Fruit fly (Drosophila melanogaster): Measurements from ENCODE around the gene aus.

The aus gene

DNA sequence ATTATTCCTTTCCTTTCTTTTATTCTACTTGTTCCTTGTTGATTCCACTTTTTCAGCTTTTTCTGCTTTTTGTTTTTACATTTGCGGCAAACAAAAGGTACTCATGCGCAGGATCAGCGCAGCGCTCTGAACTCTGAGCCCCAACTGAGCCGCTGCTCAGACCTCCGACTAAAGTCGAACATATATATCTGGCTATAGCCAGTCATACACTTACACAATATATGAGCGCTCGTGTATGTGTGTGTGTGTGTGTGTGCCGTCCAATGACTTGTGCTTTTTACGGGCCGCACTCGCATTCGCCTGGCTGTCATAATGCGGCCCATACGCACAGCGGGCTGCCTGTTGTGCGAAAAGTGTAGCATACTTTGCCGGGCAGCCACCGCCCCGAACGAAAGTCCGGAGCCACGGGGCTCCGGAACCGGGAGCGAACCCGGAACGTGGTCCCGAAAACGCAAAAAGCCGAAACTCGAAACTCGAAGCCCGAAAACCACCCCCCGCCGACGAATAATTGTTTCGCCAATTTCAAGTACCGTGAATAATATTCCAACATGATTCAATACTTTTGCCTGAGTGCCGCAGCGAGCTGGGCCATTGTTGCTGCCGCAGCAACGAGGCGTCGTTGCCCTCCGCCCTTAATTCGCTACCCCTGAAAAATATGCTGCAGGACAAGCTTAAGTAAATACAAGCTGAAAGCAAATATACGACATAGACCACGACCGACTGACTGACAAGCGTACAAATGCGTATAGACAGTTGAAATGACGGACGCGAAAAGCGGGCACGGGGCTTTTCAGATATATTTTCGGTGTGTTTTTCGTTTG, 9.7 kb downstream of the aus start:
- TF ChIP-seq Myc (optimal IDR thresholded peaks at IDR 0.05) (no peak), Sin3A (optimal IDR thresholded peaks at IDR 0.05) (no peak), insv (optimal IDR thresholded peaks at IDR 0.05) (no peak), ttk (optimal IDR thresholded peaks at IDR 0.05) (no peak), h (optimal IDR thresholded peaks at IDR 0.05) (no peak), psq (optimal IDR thresholded peaks at IDR 0.05) (no peak)

DNA sequence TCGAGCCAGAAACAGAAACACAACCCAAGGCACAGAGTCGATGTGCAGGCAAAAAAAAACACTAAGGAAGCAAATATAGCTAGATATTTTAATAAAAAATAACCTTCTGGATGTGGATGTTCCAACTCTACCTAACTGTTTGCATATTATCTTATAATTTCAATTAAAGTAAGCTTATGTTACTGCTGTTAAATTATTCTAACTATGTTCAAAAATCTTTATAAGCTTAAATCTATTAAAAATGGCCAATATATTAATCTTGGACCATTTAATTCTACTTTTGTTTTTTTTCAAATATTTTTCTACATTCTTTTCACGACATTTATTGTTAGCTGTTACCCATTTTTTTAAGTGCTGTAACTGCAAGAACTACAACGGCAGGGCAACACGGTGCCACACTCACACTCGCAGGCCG, 10.4 kb downstream of the aus start:
- no peak for TF ChIP-seq insv (optimal IDR thresholded peaks at IDR 0.05)
- no peak for TF ChIP-seq Myc (optimal IDR thresholded peaks at IDR 0.05)
- no peak for TF ChIP-seq Sin3A (optimal IDR thresholded peaks at IDR 0.05)

DNA sequence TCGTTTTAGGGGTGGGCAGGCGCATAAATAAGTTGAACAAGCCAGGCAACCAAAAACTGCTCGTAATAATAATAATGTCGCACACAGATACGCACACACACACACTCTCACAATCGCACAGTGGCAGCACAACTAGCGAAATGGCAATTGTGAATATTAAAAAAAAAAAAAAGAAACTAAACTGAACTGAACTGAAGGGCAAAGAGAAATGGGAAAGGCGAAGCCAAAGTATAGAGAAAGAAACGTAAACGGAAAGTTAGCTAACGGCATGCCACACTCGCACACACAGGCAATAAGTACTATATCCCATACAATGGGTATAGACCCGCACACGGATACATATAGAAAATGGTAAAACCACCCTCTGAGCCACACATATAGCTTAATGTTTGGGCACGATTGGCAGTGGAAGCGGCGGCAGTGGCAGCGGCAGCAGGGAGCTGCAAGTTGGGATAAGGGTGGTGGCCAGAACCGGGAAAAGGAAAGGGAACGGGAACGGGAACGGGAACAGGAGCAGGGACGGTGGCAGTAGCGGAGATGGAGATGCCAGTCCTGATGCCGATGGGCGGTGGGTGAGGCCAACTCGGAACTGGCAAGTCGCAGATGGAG, 11.0 kb downstream of the aus start:
- no peak for TF ChIP-seq Sin3A (optimal IDR thresholded peaks at IDR 0.05)
- no peak for TF ChIP-seq Myc (optimal IDR thresholded peaks at IDR 0.05)
- TF ChIP-seq ttk (optimal IDR thresholded peaks at IDR 0.05) = no peak
- TF ChIP-seq h (optimal IDR thresholded peaks at IDR 0.05) = no peak
- TF ChIP-seq psq (optimal IDR thresholded peaks at IDR 0.05) = no peak
- no peak for TF ChIP-seq insv (optimal IDR thresholded peaks at IDR 0.05)

DNA sequence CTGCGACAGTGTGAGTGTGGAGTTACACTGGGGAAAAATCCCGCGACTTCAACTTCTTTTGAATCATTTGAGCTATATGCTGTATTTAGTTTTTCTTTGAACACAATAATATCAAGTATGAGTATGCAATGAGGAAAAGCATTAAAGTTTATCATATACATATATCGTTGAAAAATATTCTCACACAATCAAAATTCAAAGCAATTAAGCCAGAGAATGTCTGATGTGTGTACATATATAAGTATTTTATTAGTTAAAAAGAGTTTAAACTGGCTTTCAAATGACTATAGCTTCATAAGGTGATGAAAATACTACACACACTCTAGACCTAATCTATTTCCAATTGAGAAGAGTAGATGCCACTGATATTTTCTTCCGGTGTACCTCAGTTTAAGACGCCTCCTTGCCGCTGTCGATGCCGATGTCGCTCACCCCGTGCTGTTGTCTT, 12.6 kb downstream of the aus start:
- TF ChIP-seq h (optimal IDR thresholded peaks at IDR 0.05) (no peak), Sin3A (optimal IDR thresholded peaks at IDR 0.05) (no peak), ttk (optimal IDR thresholded peaks at IDR 0.05) (no peak), Myc (optimal IDR thresholded peaks at IDR 0.05) (no peak)

DNA sequence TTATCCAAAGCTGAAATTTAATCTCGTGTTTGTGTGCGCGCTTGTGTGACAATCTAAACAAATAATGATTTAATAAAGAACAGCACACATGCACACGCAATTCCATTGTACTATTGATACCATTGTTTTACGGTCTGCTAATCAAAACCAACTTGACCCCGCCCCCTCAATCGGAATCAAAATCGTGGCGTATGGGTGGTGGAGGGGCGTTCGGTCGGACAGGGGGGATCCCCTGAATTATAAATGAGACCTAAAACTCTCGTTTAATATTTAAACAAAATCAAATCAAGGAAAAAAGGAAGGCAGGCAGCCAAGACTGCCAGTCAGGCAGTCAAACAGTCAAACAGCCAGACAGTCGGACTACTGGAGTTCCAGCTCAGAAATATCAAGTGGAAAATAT, 18.2 kb downstream of the aus start:
- TF ChIP-seq psq (optimal IDR thresholded peaks at IDR 0.05) (no peak), insv (optimal IDR thresholded peaks at IDR 0.05) (no peak), h (optimal IDR thresholded peaks at IDR 0.05) (no peak), ttk (optimal IDR thresholded peaks at IDR 0.05) (no peak), Myc (optimal IDR thresholded peaks at IDR 0.05) (no peak), Sin3A (optimal IDR thresholded peaks at IDR 0.05) (no peak)

DNA sequence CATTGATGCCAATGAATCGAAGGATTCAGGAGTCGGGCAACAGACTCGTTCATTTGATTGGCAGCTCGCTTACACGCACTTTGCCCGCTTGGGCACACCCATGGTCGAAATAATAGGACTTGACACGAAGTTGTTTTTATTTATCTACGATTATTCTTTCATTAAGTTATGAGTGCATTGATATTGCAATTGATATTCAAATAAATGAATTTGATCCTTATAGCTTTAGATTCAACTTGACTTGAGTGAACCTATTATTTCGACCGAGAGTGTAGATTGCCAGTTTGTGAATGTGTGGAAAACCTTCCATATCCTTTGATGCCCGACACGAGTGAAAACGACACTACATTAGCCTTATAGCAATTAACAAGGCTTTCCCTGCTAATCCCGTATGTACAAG, 18.9 kb downstream of the aus start:
- TF ChIP-seq h (optimal IDR thresholded peaks at IDR 0.05) (no peak), ttk (optimal IDR thresholded peaks at IDR 0.05) (no peak), psq (optimal IDR thresholded peaks at IDR 0.05) (no peak), Sin3A (optimal IDR thresholded peaks at IDR 0.05) (no peak), insv (optimal IDR thresholded peaks at IDR 0.05) (no peak), Myc (optimal IDR thresholded peaks at IDR 0.05) (no peak)

DNA sequence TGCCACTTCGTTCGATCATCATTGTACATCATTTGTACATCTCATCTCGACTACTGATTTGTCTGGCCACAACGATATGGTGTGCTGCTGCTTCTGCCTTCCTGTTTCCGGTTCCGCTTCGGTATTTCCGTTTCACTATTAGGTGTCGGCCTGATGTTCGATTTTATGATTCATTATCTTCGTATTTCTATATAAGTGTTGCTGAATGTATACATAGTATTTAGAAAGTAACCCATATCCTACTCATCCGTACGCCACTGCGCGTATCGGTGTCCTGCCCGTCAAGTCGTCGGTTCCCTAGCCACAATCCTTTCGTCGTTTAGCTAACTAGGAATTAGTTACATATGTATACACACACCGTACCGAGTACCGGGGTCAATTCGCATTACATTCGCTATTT, 30.3 kb downstream of the aus start:
- TF ChIP-seq insv (optimal IDR thresholded peaks at IDR 0.05) = no peak
- no peak for TF ChIP-seq h (optimal IDR thresholded peaks at IDR 0.05)
- no peak for TF ChIP-seq psq (optimal IDR thresholded peaks at IDR 0.05)
- no peak for TF ChIP-seq Sin3A (optimal IDR thresholded peaks at IDR 0.05)
- no peak for TF ChIP-seq ttk (optimal IDR thresholded peaks at IDR 0.05)
- no peak for TF ChIP-seq Myc (optimal IDR thresholded peaks at IDR 0.05)

DNA sequence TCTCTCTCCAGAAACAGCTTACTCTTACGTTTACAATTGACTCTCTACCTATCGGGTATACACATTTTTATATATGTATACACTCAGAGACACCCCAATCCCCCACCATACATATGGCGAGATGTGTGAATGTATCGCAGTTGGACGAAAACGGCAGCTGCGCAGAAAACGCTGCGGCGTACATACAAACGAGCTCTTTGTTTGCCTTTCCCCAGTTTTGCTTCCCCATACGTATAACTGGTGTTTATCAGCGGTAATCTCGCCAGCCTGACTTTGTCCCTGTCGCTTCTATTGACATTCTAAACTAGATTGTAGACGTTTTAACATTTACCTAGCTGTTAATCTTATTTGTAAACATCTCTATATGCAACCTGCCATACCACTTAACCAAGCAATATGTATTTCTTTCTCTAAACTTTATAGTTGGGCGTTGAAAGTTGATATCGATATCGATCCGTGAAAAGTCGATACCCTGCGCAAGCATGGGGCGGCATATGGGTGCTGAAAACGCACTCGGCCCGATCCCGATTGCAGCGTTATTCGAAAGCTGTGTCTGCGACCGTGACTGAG, 51.9 kb downstream of the aus start:
- TF ChIP-seq h (optimal IDR thresholded peaks at IDR 0.05) = no peak
- no peak for TF ChIP-seq insv (optimal IDR thresholded peaks at IDR 0.05)
- TF ChIP-seq Sin3A (optimal IDR thresholded peaks at IDR 0.05) = no peak
- no peak for TF ChIP-seq psq (optimal IDR thresholded peaks at IDR 0.05)

DNA sequence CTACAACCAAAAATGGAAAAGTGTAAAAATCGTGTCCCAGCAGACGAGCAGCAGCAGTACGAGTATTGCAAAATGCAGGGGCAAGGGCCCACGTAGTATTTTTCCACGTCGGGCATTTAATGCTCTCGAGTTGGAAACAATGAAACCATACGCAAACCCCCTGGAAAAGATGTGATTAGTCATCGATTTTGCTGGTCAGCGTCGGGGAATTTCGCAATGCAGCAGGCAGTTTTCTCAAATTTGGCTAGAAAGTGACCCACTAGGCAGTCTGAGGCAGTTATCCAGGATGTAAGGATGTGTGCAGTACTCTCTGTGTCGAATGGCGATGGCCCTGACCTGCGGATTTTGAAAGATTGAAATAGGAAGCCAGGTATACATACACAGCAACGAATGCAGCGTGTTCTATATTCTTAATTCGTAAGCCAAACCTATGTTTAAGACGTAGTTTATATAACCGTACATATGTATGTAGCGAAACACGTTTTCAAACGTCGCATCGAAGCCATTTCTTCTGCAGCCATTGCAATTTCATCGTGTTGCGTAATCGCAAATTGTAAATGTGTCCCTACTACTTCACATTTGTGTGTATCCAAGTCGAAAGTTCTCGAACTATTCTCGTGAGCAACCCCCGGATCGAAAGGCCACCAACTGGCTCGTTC, 52.5 kb downstream of the aus start:
- TF ChIP-seq insv (optimal IDR thresholded peaks at IDR 0.05) = no peak
- no peak for TF ChIP-seq Myc (optimal IDR thresholded peaks at IDR 0.05)
- TF ChIP-seq ttk (optimal IDR thresholded peaks at IDR 0.05) = no peak
- TF ChIP-seq psq (optimal IDR thresholded peaks at IDR 0.05) = no peak
- TF ChIP-seq Sin3A (optimal IDR thresholded peaks at IDR 0.05) = no peak
- TF ChIP-seq h (optimal IDR thresholded peaks at IDR 0.05) = no peak

DNA sequence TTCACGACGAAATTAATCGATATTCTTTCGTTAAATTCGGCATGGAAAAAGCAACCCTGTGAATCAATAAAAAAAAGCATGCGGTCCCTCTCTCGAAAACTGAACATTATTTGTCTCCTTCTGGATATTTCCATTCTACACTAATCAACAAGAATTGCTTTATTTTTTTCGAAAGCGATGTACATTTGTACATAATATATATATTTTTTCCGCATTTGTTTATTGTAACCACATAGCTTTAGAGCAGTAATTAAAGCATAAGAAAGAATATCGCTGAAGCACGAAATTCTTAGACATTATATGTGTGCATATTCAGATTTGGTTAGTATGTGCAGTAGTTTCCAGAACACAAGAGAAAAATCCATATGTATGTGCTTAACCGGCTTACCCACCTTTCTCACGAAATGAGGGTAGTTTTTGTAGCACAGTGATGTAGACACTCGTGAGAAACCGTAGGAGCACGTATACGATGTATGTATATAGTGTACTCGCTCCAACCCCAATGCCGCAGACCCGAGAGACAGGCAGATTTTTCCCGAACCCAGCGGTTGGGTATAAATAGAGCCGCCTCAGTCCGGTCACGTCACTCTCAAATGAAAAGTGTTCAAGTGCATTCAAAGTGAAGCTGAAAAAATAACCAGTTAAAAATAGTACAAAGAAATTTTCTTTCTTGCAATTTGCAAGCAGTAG, 53.2 kb downstream of the aus start:
- TF ChIP-seq ttk (optimal IDR thresholded peaks at IDR 0.05) = no peak
- TF ChIP-seq h (optimal IDR thresholded peaks at IDR 0.05) = no peak
- TF ChIP-seq Sin3A (optimal IDR thresholded peaks at IDR 0.05) = no peak
- TF ChIP-seq Myc (optimal IDR thresholded peaks at IDR 0.05) = no peak
- no peak for TF ChIP-seq psq (optimal IDR thresholded peaks at IDR 0.05)
- no peak for TF ChIP-seq insv (optimal IDR thresholded peaks at IDR 0.05)

DNA sequence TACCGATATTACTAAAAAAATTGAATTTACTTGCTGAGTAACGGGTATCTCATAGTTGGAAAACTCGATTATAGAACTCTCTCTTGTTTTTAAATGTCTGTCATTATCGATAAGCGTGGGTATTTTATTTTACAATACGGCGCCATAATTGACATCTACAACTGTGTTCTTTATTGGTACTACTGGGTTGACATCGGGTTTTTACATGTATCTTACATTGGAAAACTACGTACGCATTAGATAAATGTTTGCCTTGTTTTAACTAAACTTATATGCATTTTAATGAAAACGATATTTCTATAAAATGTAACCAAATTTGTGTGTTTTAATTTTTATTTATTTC, 53.7 kb downstream of the aus start:
- TF ChIP-seq insv (optimal IDR thresholded peaks at IDR 0.05) (no peak), h (optimal IDR thresholded peaks at IDR 0.05) (no peak), ttk (optimal IDR thresholded peaks at IDR 0.05) (no peak), Sin3A (optimal IDR thresholded peaks at IDR 0.05) (no peak), Myc (optimal IDR thresholded peaks at IDR 0.05) (no peak), psq (optimal IDR thresholded peaks at IDR 0.05) (no peak)

DNA sequence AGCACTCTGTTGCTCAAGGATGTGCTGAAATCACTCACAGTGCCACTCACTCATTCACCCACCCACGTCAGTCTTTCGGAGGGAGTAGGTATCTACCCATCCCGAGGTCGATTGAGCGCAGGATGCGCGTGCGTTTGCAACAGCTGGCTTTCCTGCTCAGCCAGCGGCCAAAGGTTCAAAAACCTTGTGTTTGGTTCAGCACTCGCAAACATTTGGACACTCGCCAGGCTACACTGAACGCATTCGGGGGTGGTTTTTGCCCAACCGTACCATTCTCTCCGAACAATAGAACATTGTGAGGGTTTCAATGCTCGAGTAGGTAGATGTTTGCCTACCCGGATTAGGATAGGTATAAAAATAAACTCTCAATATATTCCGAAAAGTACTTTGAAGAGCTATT, 54.4 kb downstream of the aus start:
- TF ChIP-seq ttk (optimal IDR thresholded peaks at IDR 0.05) = no peak
- TF ChIP-seq Sin3A (optimal IDR thresholded peaks at IDR 0.05) = no peak
